Worm (Caenorhabditis elegans) whole organism, L3 larva: ENCODE measurements around the gene F59B10.2.
A peak's percentile ranks its signal among the peaks of the same experiment; 100 is the strongest.

Experiments used
- R02D3.7 ChIP-seq: fragments of 150-350 bp; optimal IDR thresholded peaks from 2 replicates; lab custom pipeline; 2014; ENCODE audit warnings: missing biosample characterization, missing genetic modification characterization
- ZK546.5 ChIP-seq: sonication (generic microtip); optimal IDR thresholded peaks from 2 replicates; lab custom pipeline; 2017; ENCODE audit warnings: missing biosample characterization, missing genetic modification characterization
- aly-2 ChIP-seq: fragments of 150-350 bp; optimal IDR thresholded peaks from 2 replicates; lab custom pipeline; 2014; ENCODE audit warnings: missing biosample characterization, missing genetic modification characterization
- ama-1 ChIP-seq: fragments of 150-350 bp; optimal IDR thresholded peaks from 2 replicates; lab custom pipeline; 2018
- ceh-16 ChIP-seq: sonication (generic microtip); optimal IDR thresholded peaks from 2 replicates; lab custom pipeline; 2017; ENCODE audit warnings: missing biosample characterization, missing genetic modification characterization
- ceh-28 ChIP-seq: fragments of 150-350 bp; optimal IDR thresholded peaks from 2 replicates; lab custom pipeline; 2014; ENCODE audit warnings: missing biosample characterization, missing genetic modification reagents, missing genetic modification characterization
- ceh-82 ChIP-seq: fragments of 150-350 bp; optimal IDR thresholded peaks from 2 replicates; lab custom pipeline; 2014; ENCODE audit warnings: missing biosample characterization, missing genetic modification characterization
- ceh-9 ChIP-seq: sonication (generic microtip); optimal IDR thresholded peaks from 2 replicates; lab custom pipeline; 2018; ENCODE audit warnings: missing biosample characterization, missing genetic modification characterization
- daf-12 ChIP-seq: fragments of 150-350 bp; optimal IDR thresholded peaks from 2 replicates; lab custom pipeline; 2014; ENCODE audit warnings: missing biosample characterization, missing genetic modification reagents, missing genetic modification characterization
- egl-27 ChIP-seq: sonication (generic microtip); optimal IDR thresholded peaks from 4 replicates; lab custom pipeline; 2017; ENCODE audit warnings: missing biosample characterization, missing genetic modification reagents, missing genetic modification characterization
- egl-5 ChIP-seq: fragments of 150-350 bp; optimal IDR thresholded peaks from 2 replicates; lab custom pipeline; 2017; ENCODE audit warnings: missing biosample characterization, missing genetic modification reagents, missing genetic modification characterization, inconsistent platforms
- elt-1 ChIP-seq: fragments of 150-350 bp; optimal IDR thresholded peaks from 2 replicates; lab custom pipeline; 2014; ENCODE audit warnings: missing biosample characterization, missing genetic modification characterization
- elt-2 ChIP-seq: sonication (generic microtip); optimal IDR thresholded peaks from 2 replicates; lab custom pipeline; 2016; ENCODE audit warnings: missing genetic modification reagents, mild to moderate bottlenecking, missing genetic modification characterization, missing compliant biosample characterization
- elt-3 ChIP-seq, 3 experiments: fragments of 150-350 bp in 1 of 3; sonication (generic microtip) in 2 of 3; optimal IDR thresholded peaks; 2 replicates in 2 of 3; 4 replicates in 1 of 3; lab custom pipeline; 2014 to 2017; ENCODE audit warnings: missing biosample characterization in 3 of 3, missing genetic modification characterization in 3 of 3
- eor-1 ChIP-seq, 2 experiments: fragments of 150-350 bp; optimal IDR thresholded peaks; 2 replicates each; lab custom pipeline; 2014 to 2018; ENCODE audit warnings: missing biosample characterization in 2 of 2, missing genetic modification characterization in 2 of 2
- fkh-10 ChIP-seq: sonication (generic microtip); optimal IDR thresholded peaks from 2 replicates; lab custom pipeline; 2017; ENCODE audit warnings: missing biosample characterization, missing genetic modification reagents, missing genetic modification characterization
- fkh-2 ChIP-seq: fragments of 150-350 bp; optimal IDR thresholded peaks from 2 replicates; lab custom pipeline; 2014; ENCODE audit warnings: missing biosample characterization, missing genetic modification reagents, missing genetic modification characterization
- fos-1 ChIP-seq: fragments of 150-350 bp; optimal IDR thresholded peaks from 2 replicates; lab custom pipeline; 2014; ENCODE audit warnings: missing biosample characterization, missing genetic modification characterization
- hmg-11 ChIP-seq: sonication (generic microtip); optimal IDR thresholded peaks from 2 replicates; lab custom pipeline; 2016; ENCODE audit warnings: missing genetic modification characterization, missing compliant biosample characterization
- jun-1 ChIP-seq: fragments of 150-350 bp; optimal IDR thresholded peaks from 2 replicates; lab custom pipeline; 2014; ENCODE audit warnings: missing biosample characterization, missing genetic modification reagents, missing genetic modification characterization
- lin-15B ChIP-seq: fragments of 150-350 bp; optimal IDR thresholded peaks from 2 replicates; lab custom pipeline; 2014; ENCODE audit warnings: missing biosample characterization, missing genetic modification characterization
- lin-39 ChIP-seq: fragments of 150-350 bp; optimal IDR thresholded peaks from 2 replicates; lab custom pipeline; 2018; ENCODE audit warnings: missing biosample characterization, missing genetic modification reagents, missing genetic modification characterization
- lsy-12 ChIP-seq: sonication (generic microtip); optimal IDR thresholded peaks from 2 replicates; lab custom pipeline; 2016; ENCODE audit warnings: mild to moderate bottlenecking, missing genetic modification characterization, missing compliant biosample characterization
- mdl-1 ChIP-seq: fragments of 150-350 bp; optimal IDR thresholded peaks from 2 replicates; lab custom pipeline; 2014; ENCODE audit warnings: missing biosample characterization, missing genetic modification characterization
- mml-1 ChIP-seq: fragments of 150-350 bp; sonication (generic microtip); optimal IDR thresholded peaks from 3 replicates; lab custom pipeline; 2014; ENCODE audit warnings: missing biosample characterization, missing genetic modification characterization
- nfya-1 ChIP-seq: sonication (generic microtip); optimal IDR thresholded peaks from 2 replicates; lab custom pipeline; 2017; ENCODE audit warnings: missing genetic modification characterization, mild to moderate bottlenecking, missing compliant biosample characterization, antibody characterized with exemption, moderate library complexity; ENCODE audit not compliant: insufficient read depth
- nhr-11 ChIP-seq: fragments of 150-350 bp; optimal IDR thresholded peaks from 2 replicates; lab custom pipeline; 2014; ENCODE audit warnings: missing biosample characterization, missing genetic modification characterization
- nhr-12 ChIP-seq: fragments of 150-350 bp; optimal IDR thresholded peaks from 2 replicates; lab custom pipeline; 2014; ENCODE audit warnings: missing biosample characterization, missing genetic modification characterization
- nhr-23 ChIP-seq: fragments of 150-350 bp; optimal IDR thresholded peaks from 2 replicates; lab custom pipeline; 2014; ENCODE audit warnings: missing biosample characterization, missing genetic modification reagents, missing genetic modification characterization
- nhr-25 ChIP-seq: sonication (generic microtip); optimal IDR thresholded peaks from 2 replicates; lab custom pipeline; 2017; ENCODE audit warnings: missing biosample characterization, missing genetic modification characterization
- nhr-28 ChIP-seq: fragments of 150-350 bp; optimal IDR thresholded peaks from 2 replicates; lab custom pipeline; 2014; ENCODE audit warnings: missing biosample characterization, missing genetic modification characterization
- nhr-43 ChIP-seq: sonication (generic microtip); optimal IDR thresholded peaks from 2 replicates; lab custom pipeline; 2016; ENCODE audit warnings: mild to moderate bottlenecking, missing genetic modification characterization, missing compliant biosample characterization; ENCODE audit not compliant: poor library complexity, severe bottlenecking
- nhr-67 ChIP-seq: fragments of 150-350 bp; optimal IDR thresholded peaks from 2 replicates; lab custom pipeline; 2014; ENCODE audit warnings: missing biosample characterization, missing genetic modification characterization
- nhr-76 ChIP-seq: fragments of 150-350 bp; sonication (generic microtip); optimal IDR thresholded peaks from 5 replicates; lab custom pipeline; 2014; ENCODE audit warnings: missing biosample characterization, missing genetic modification characterization
- nhr-77 ChIP-seq: fragments of 150-350 bp; optimal IDR thresholded peaks from 2 replicates; lab custom pipeline; 2014; ENCODE audit warnings: missing biosample characterization, missing genetic modification characterization
- pha-4 ChIP-seq: fragments of 150-350 bp; optimal IDR thresholded peaks from 2 replicates; lab custom pipeline; 2014; ENCODE audit warnings: missing biosample characterization, missing genetic modification reagents, missing genetic modification characterization
- pqm-1 ChIP-seq: fragments of 150-350 bp; optimal IDR thresholded peaks from 2 replicates; lab custom pipeline; 2017; ENCODE audit warnings: missing biosample characterization, missing genetic modification characterization, inconsistent platforms
- sea-2 ChIP-seq: fragments of 150-350 bp; sonication (generic microtip); optimal IDR thresholded peaks from 4 replicates; lab custom pipeline; 2014; ENCODE audit warnings: missing biosample characterization, missing genetic modification reagents, missing genetic modification characterization
- skn-1 ChIP-seq: fragments of 150-350 bp; optimal IDR thresholded peaks from 2 replicates; lab custom pipeline; 2014; ENCODE audit warnings: missing biosample characterization, missing genetic modification characterization
- snpc-4 ChIP-seq: fragments of 150-350 bp; optimal IDR thresholded peaks from 2 replicates; lab custom pipeline; 2014; ENCODE audit warnings: missing biosample characterization, missing genetic modification characterization
- tbx-2 ChIP-seq: sonication (generic microtip); optimal IDR thresholded peaks from 2 replicates; lab custom pipeline; 2016; ENCODE audit warnings: mild to moderate bottlenecking, missing genetic modification characterization, missing compliant biosample characterization
- unc-39 ChIP-seq: sonication (generic microtip); optimal IDR thresholded peaks from 4 replicates; lab custom pipeline; 2017; ENCODE audit warnings: missing biosample characterization, missing genetic modification characterization
- unc-62 ChIP-seq: fragments of 150-350 bp; sonication (generic microtip); optimal IDR thresholded peaks from 4 replicates; lab custom pipeline; 2014; ENCODE audit warnings: missing biosample characterization, missing genetic modification reagents, missing genetic modification characterization
- zag-1 ChIP-seq: fragments of 150-350 bp; optimal IDR thresholded peaks from 2 replicates; lab custom pipeline; 2014; ENCODE audit warnings: missing biosample characterization, missing genetic modification characterization
- ztf-11 ChIP-seq: fragments of 150-350 bp; optimal IDR thresholded peaks from 2 replicates; lab custom pipeline; 2014; ENCODE audit warnings: missing biosample characterization, missing genetic modification characterization
- ztf-4 ChIP-seq: fragments of 150-350 bp; optimal IDR thresholded peaks from 2 replicates; lab custom pipeline; 2014; ENCODE audit warnings: missing biosample characterization, missing genetic modification characterization

Gene F59B10.2

DNA sequence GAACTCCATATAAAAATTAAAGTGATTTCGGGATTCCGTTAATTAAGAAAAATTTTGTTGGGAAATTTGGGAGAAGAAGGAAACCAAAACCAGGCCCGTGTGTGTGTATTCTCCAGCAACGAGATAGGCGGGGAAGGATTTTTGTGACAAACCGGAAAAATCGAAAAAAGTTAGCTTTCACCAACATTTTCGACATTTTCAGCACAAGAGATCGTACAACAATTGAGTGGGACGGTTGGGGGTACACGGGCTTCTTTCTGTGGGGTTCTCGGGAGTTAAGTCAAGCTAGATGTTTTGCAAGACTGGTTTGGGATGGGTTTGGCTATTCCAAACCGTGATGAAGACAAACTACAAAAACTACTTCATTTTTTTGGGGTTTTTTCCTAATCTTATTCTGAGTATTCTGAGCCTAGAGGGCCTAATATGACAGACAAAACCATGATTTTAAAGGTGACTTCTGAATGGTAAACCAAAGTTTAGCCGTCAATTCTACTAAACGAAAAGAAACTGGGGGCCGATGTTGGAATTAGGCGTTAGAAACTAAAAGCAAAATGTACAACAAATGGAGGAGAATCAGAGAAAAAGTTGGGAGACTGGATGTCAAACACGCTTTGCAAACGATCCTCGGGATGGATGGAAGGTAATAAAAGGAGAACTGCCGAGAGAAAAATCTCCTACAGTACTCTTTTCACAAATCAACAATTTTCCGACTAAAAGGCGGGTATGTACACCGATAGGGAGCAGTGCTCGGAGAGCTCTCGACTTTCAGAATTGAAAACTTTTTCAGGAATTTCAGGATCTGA, 33.2 kb upstream of the F59B10.2 start (continued):
- no peak for TF ChIP-seq nhr-67 (tag; lab: Kevin White, UChicago)
- TF ChIP-seq zag-1, result no peak
- TF ChIP-seq sea-2 (GFP tag; lab: Kevin White, UChicago), result no peak
- peak; percentile 69 for TF ChIP-seq nhr-25 (tag; lab: Kevin White, UChicago)
- TF ChIP-seq eor-1 (tag; optimal IDR thresholded peaks at IDR 0.05; lab: Kevin White, UChicago), result no peak
- no peak for TF ChIP-seq elt-3 (tag; optimal IDR thresholded peaks at IDR 0.05; lab: Kevin White, UChicago)
- TF ChIP-seq nhr-43 (tag; lab: Kevin White, UChicago), result peak; percentile 70
- no peak for TF ChIP-seq skn-1 (tag; lab: Kevin White, UChicago)
- TF ChIP-seq ztf-4 (tag; lab: Kevin White, UChicago), result peak; percentile 62
- no peak for TF ChIP-seq ceh-16 (tag; lab: Kevin White, UChicago)
- no peak for TF ChIP-seq tbx-2 (tag; lab: Kevin White, UChicago)
- peak; percentile 50 for TF ChIP-seq nhr-23
- TF ChIP-seq nhr-11 (tag; lab: Kevin White, UChicago), result peak; percentile 1
- no peak for TF ChIP-seq nhr-28 (tag; lab: Kevin White, UChicago)
- no peak for TF ChIP-seq mml-1 (tag; lab: Kevin White, UChicago)
- no peak for TF ChIP-seq pqm-1 (tag; lab: Kevin White, UChicago)
- no peak for TF ChIP-seq snpc-4 (tag; lab: Kevin White, UChicago)
- TF ChIP-seq elt-1 (tag; lab: Kevin White, UChicago), result no peak
- no peak for TF ChIP-seq elt-2 (tag; lab: Kevin White, UChicago)
- TF ChIP-seq egl-27 (tag; lab: Kevin White, UChicago), result no peak
- no peak for TF ChIP-seq unc-62 (GFP tag; lab: Kevin White, UChicago)

DNA sequence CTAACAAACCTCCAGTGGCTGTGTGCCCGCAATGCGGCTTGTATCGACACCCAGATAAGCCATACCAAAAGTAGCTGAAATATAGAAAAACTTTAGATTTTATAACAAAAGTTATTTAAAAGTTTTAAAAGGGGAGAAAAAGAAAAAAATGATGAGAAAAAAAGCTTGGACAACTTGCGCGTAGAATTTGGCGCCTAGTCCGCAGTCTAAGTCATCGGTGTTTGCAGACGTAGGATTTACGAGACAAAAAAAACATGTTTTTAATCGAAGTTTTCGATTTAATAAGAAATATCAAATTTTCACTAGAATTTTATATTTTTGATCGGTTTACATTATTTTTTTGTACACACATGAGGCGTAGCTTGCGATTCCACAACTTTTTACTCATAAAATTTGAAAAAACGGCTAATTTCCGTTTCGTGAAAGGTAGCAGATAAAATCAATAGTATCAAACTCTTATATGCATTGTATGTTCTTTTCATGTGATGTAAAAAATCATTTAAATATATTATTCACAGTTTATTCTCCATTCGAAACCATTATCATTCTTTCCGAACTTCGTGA, 32.4 kb upstream of the F59B10.2 start, which contains the start of gene pro-1:
pro-1 (minus strand) TSS at position 74 of the 564 bp plus-strand sequence.
- TF ChIP-seq ceh-16 (tag; lab: Kevin White, UChicago), result no peak
- TF ChIP-seq nhr-28 (tag; lab: Kevin White, UChicago), result peak; percentile 29
- no peak for TF ChIP-seq mdl-1 (tag; lab: Kevin White, UChicago)
- peak; percentile 78 for TF ChIP-seq ztf-4 (tag; lab: Kevin White, UChicago)
- no peak for TF ChIP-seq sea-2 (GFP tag; lab: Kevin White, UChicago)
- no peak for TF ChIP-seq nhr-12 (tag; lab: Kevin White, UChicago)
- no peak for TF ChIP-seq fkh-2 (tag; lab: Kevin White, UChicago)
- TF ChIP-seq egl-27 (tag; lab: Kevin White, UChicago), result no peak
- TF ChIP-seq egl-5 (tag; lab: Kevin White, UChicago), result no peak
- TF ChIP-seq hmg-11 (tag; lab: Kevin White, UChicago), result peak; percentile 4
- TF ChIP-seq nhr-77 (tag; lab: Kevin White, UChicago), result no peak
- no peak for TF ChIP-seq unc-62 (GFP tag; lab: Kevin White, UChicago)
- TF ChIP-seq elt-2 (tag; lab: Kevin White, UChicago), result peak; percentile 56
- TF ChIP-seq pha-4 (tag; lab: Kevin White, UChicago), result peak; percentile 91
- TF ChIP-seq skn-1 (tag; lab: Kevin White, UChicago), result peak; percentile 74
- no peak for TF ChIP-seq snpc-4 (tag; lab: Kevin White, UChicago)
- TF ChIP-seq ztf-11 (tag; lab: Kevin White, UChicago), result no peak
- peak; percentile 96 for TF ChIP-seq R02D3.7 (tag; lab: Kevin White, UChicago)
- TF ChIP-seq nhr-76, result no peak
- TF ChIP-seq mml-1 (tag; lab: Kevin White, UChicago), result no peak
- TF ChIP-seq jun-1 (tag; lab: Kevin White, UChicago), result peak; percentile 57
- TF ChIP-seq nhr-23, result peak; percentile 79
- peak; percentile 66 for TF ChIP-seq nfya-1
- TF ChIP-seq lin-15B, result peak; percentile 42
- no peak for TF ChIP-seq daf-12 (tag; lab: Kevin White, UChicago)
- peak; percentile 95 for TF ChIP-seq lsy-12 (tag; lab: Kevin White, UChicago)
- no peak for TF ChIP-seq nhr-67 (tag; lab: Kevin White, UChicago)
- no peak for TF ChIP-seq ceh-9 (tag; lab: Kevin White, UChicago)
- TF ChIP-seq zag-1, result no peak
- TF ChIP-seq tbx-2 (tag; lab: Kevin White, UChicago), result peak; percentile 60
- TF ChIP-seq unc-39 (tag; lab: Kevin White, UChicago), result no peak
- TF ChIP-seq eor-1 (tag; optimal IDR thresholded peaks at IDR 0.05; lab: Kevin White, UChicago), result no peak
- no peak for TF ChIP-seq fos-1 (tag; lab: Kevin White, UChicago)
- no peak for TF ChIP-seq fkh-10 (GFP tag; lab: Kevin White, UChicago)
- peak; percentile 97 for TF ChIP-seq ama-1
- TF ChIP-seq ZK546.5 (tag; lab: Kevin White, UChicago), result peak; percentile 23
- TF ChIP-seq nhr-43 (tag; lab: Kevin White, UChicago), result peak; percentile 79
- TF ChIP-seq ceh-82 (tag; lab: Kevin White, UChicago), result no peak
- TF ChIP-seq elt-3 (tag; optimal IDR thresholded peaks at IDR 0.05; lab: Kevin White, UChicago), result no peak
- TF ChIP-seq nhr-11 (tag; lab: Kevin White, UChicago), result no peak
- TF ChIP-seq elt-1 (tag; lab: Kevin White, UChicago), result no peak
- TF ChIP-seq ceh-28 (tag; lab: Kevin White, UChicago), result peak; percentile 34
- TF ChIP-seq pqm-1 (tag; lab: Kevin White, UChicago), result peak; percentile 51
- peak; percentile 62 for TF ChIP-seq lin-39 (tag; lab: Kevin White, UChicago)
- TF ChIP-seq nhr-25 (tag; lab: Kevin White, UChicago), result peak; percentile 62
- peak; percentile 32 for TF ChIP-seq aly-2 (tag; lab: Kevin White, UChicago)
